Fruit fly (Drosophila melanogaster) whole organism, pupa: ENCODE results near the gene CG31121.

ENCODE experiments used
- CG10348 ChIP-seq: fragments of 200-800 bp; sonication (Bioruptor generic); IDR thresholded peaks from 2 replicates; pipeline ENCODE4 v1.3.6; 2022; ENCODE audit warnings: missing biosample characterization, missing genetic modification characterization
- CG12605 ChIP-seq: fragments of 200-800 bp; sonication (Bioruptor generic); IDR thresholded peaks from 2 replicates; pipeline ENCODE4 v1.3.6; 2022; ENCODE audit warnings: missing biosample characterization, missing genetic modification characterization
- CG14655 ChIP-seq: fragments of 200-800 bp; sonication (Bioruptor generic); optimal IDR thresholded peaks from 3 replicates; lab custom pipeline; 2017; ENCODE audit warnings: mild to moderate bottlenecking, missing biosample characterization, missing genetic modification reagents, missing genetic modification characterization
- CG15710 ChIP-seq: fragments of 200-800 bp; sonication (Bioruptor generic); optimal IDR thresholded peaks from 2 replicates; lab custom pipeline; 2018; ENCODE audit warnings: missing biosample characterization, mild to moderate bottlenecking, missing genetic modification characterization, moderate library complexity
- CG17806 ChIP-seq: fragments of 200-800 bp; sonication (Bioruptor generic); optimal IDR thresholded peaks from 2 replicates; lab custom pipeline; 2018; ENCODE audit warnings: missing biosample characterization, mild to moderate bottlenecking, missing genetic modification characterization, moderate library complexity
- CG32121 ChIP-seq: fragments of 200-800 bp; sonication (Bioruptor generic); IDR thresholded peaks from 2 replicates; pipeline ENCODE4 v1.3.6; 2022; ENCODE audit warnings: missing biosample characterization, missing genetic modification characterization
- CG4496 ChIP-seq: fragments of 200-800 bp; sonication (Bioruptor generic); IDR thresholded peaks from 3 replicates; pipeline ENCODE4 v1.3.6; 2022; ENCODE audit warnings: missing biosample characterization, missing genetic modification characterization
- CG8159 ChIP-seq: fragments of 200-800 bp; sonication (Bioruptor generic); optimal IDR thresholded peaks from 3 replicates; lab custom pipeline; 2018; ENCODE audit warnings: missing biosample characterization, mild to moderate bottlenecking, missing genetic modification characterization, moderate library complexity
- CG8301 ChIP-seq: fragments of 200-800 bp; sonication (Bioruptor generic); optimal IDR thresholded peaks from 2 replicates; lab custom pipeline; 2018; ENCODE audit warnings: missing biosample characterization, mild to moderate bottlenecking, missing genetic modification characterization
- CG9948 ChIP-seq: fragments of 200-800 bp; sonication (Bioruptor generic); optimal IDR thresholded peaks from 2 replicates; lab custom pipeline; 2018; ENCODE audit warnings: missing biosample characterization, mild to moderate bottlenecking, missing genetic modification characterization, moderate library complexity
- Ets98B ChIP-seq: fragments of 200-800 bp; sonication (Bioruptor generic); IDR thresholded peaks from 2 replicates; pipeline ENCODE4 v1.3.6; 2022; ENCODE audit warnings: missing biosample characterization, missing genetic modification characterization
- Pif1A ChIP-seq: fragments of 200-800 bp; sonication (Bioruptor generic); optimal IDR thresholded peaks from 3 replicates; lab custom pipeline; 2016; ENCODE audit warnings: missing biosample characterization, missing genetic modification characterization
- Snoo ChIP-seq: fragments of 200-800 bp; sonication (Bioruptor generic); optimal IDR thresholded peaks from 3 replicates; lab custom pipeline; 2017; ENCODE audit warnings: missing biosample characterization, mild to moderate bottlenecking, missing genetic modification characterization, inconsistent platforms
- rn ChIP-seq: fragments of 200-800 bp; sonication (Bioruptor generic); IDR thresholded peaks from 2 replicates; pipeline ENCODE4 v1.3.6; 2022; ENCODE audit warnings: missing biosample characterization, missing genetic modification characterization

- TF ChIP-seq CG8159 (tag; lab: Kevin White, UChicago) (no peak), CG9948 (tag; lab: Kevin White, UChicago) (no peak), CG12605 (GFP tag; lab: Robert Waterston, UW) (no peak), CG17806 (tag; lab: Kevin White, UChicago) (no peak), CG32121 (GFP tag; lab: Robert Waterston, UW) (no peak), CG14655 (no peak), CG4496 (GFP tag; lab: Robert Waterston, UW) (no peak), CG8301 (tag; lab: Kevin White, UChicago) (no peak), Ets98B (GFP tag; lab: Robert Waterston, UW) (no peak), CG10348 (GFP tag; lab: Robert Waterston, UW) (no peak), Snoo (tag; lab: Kevin White, UChicago) (peak; percentile 33), Pif1A (no peak), CG15710 (no peak), rn (GFP tag; lab: Robert Waterston, UW) (no peak)
These were observed 23.9 kb downstream of the CG31121 start, which contains the start of gene CycB3 for dm6 chr3R:24870389-24871048.
